Fruit fly (Drosophila melanogaster) Kc167 (cell line): ENCODE data around the gene Cpr.

Experiments used
- Myc ChIP-seq: fragments of >200 bp; optimal IDR thresholded peaks from 2 replicates; lab custom pipeline; 2017; ENCODE audit warnings: missing external identifiers
- Sin3A ChIP-seq: fragments of >200 bp; optimal IDR thresholded peaks from 2 replicates; lab custom pipeline; 2018; ENCODE audit warnings: missing external identifiers
- h ChIP-seq: fragments of >200 bp; optimal IDR thresholded peaks from 3 replicates; lab custom pipeline; 2018; ENCODE audit warnings: missing external identifiers
- insv ChIP-seq: fragments of >200 bp; optimal IDR thresholded peaks from 3 replicates; lab custom pipeline; 2018; ENCODE audit warnings: missing external identifiers
- psq ChIP-seq: fragments of >200 bp; optimal IDR thresholded peaks from 2 replicates; lab custom pipeline; 2017; ENCODE audit warnings: missing external identifiers
- ttk ChIP-seq: sonication (Bioruptor generic); optimal IDR thresholded peaks from 2 replicates; lab custom pipeline; 2017; ENCODE audit warnings: missing external identifiers

- TF ChIP-seq Myc (lab: Kevin White, UChicago) (no peak), psq (lab: Kevin White, UChicago) (no peak), Sin3A (lab: Kevin White, UChicago) (no peak), h (lab: Kevin White, UChicago) (no peak), insv (no peak), ttk (no peak)
Measured at dm6 chr2L:6367478-6367932, 28.9 kb downstream of the Cpr start, which contains the start of gene Nepl4.
